Worm (Caenorhabditis elegans): ENCODE data around the gene unc-83.

DNA sequence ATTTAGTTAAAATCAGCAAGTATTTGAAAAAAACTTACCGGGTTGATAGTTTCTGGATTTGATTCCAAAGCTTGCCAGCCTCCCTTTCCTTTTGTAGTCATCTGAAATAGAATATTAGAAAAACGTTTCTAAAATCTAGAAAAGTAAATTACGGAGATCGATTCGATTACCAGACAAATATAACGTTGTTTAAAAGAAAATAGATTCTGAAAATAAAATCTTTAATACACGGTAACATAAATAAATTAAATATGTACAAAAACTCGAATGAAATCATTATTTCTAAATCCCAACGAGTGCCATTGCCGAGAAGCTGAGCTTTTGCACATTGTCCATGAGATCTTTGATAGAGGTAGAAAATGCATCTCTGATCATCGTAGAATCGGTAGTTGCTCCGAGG is 43.8 kb downstream of the unc-83 start, which contains the start of gene ubh-3:
- TF ChIP-seq ztf-4 (tag; optimal IDR thresholded peaks at IDR 0.05): no peak
- no peak for TF ChIP-seq ceh-82 (tag; optimal IDR thresholded peaks at IDR 0.05)
- no peak for TF ChIP-seq zag-1 (tag; optimal IDR thresholded peaks at IDR 0.05)
- TF ChIP-seq nhr-76 (tag; optimal IDR thresholded peaks at IDR 0.05): no peak
- TF ChIP-seq fkh-10 (GFP tag; optimal IDR thresholded peaks at IDR 0.05): no peak
- no peak for TF ChIP-seq skn-1 (tag; optimal IDR thresholded peaks at IDR 0.05)
